Worm (Caenorhabditis elegans) whole organism, L1 larva: ENCODE results near the gene M18.3.

Experiments
- C16A3.4 ChIP-seq: fragments of 150-350 bp; optimal IDR thresholded peaks from 2 replicates; lab custom pipeline; 2014; ENCODE audit warnings: missing biosample characterization, missing genetic modification characterization
- F16B12.6 ChIP-seq: fragments of 150-350 bp; optimal IDR thresholded peaks from 2 replicates; lab custom pipeline; 2014; ENCODE audit warnings: missing biosample characterization, missing genetic modification characterization
- Y116A8C.19 ChIP-seq: sonication (generic microtip); optimal IDR thresholded peaks from 2 replicates; lab custom pipeline; 2016; ENCODE audit warnings: missing compliant biosample characterization, missing genetic modification characterization, borderline replicate concordance
- alr-1 ChIP-seq: fragments of 200-800 bp; sonication (Bioruptor generic); optimal IDR thresholded peaks from 2 replicates; lab custom pipeline; 2018; ENCODE audit warnings: borderline replicate concordance, mild to moderate bottlenecking, missing genetic modification characterization, missing compliant biosample characterization
- ama-1 ChIP-seq: fragments of 150-350 bp; optimal IDR thresholded peaks from 2 replicates; lab custom pipeline; 2014
- blmp-1 ChIP-seq: fragments of 150-350 bp; optimal IDR thresholded peaks from 2 replicates; lab custom pipeline; 2014; ENCODE audit warnings: missing biosample characterization, missing genetic modification characterization
- ceh-63 ChIP-seq: fragments of 200-800 bp; sonication (Bioruptor generic); optimal IDR thresholded peaks from 2 replicates; lab custom pipeline; 2018; ENCODE audit warnings: mild to moderate bottlenecking, missing genetic modification characterization, missing compliant biosample characterization
- ceh-82 ChIP-seq, 3 experiments: fragments of 150-350 bp in 1 of 3; sonication (generic microtip) in 2 of 3; optimal IDR thresholded peaks; 2 replicates each; lab custom pipeline; 2014 to 2017; ENCODE audit warnings: missing biosample characterization in 3 of 3, missing genetic modification characterization in 3 of 3
- ceh-88 ChIP-seq: fragments of 200-800 bp; sonication (Bioruptor generic); IDR thresholded peaks from 2 replicates; pipeline ENCODE4 v1.3.6; 2022; ENCODE audit warnings: missing genetic modification characterization, missing compliant biosample characterization
- ces-1 ChIP-seq: fragments of 150-350 bp; optimal IDR thresholded peaks from 2 replicates; lab custom pipeline; 2014; ENCODE audit warnings: missing biosample characterization, missing genetic modification reagents, missing genetic modification characterization
- dpl-1 ChIP-seq, 3 experiments: fragments of 150-350 bp in 2 of 3; sonication (generic microtip) in 1 of 3; optimal IDR thresholded peaks; 2 replicates each; lab custom pipeline; 2014 to 2017; ENCODE audit warnings: missing biosample characterization in 3 of 3, missing genetic modification characterization in 3 of 3, missing genetic modification reagents in 3 of 3
- efl-1 ChIP-seq, 4 experiments: fragments of 150-350 bp; optimal IDR thresholded peaks in 3 of 4; peaks in 1 of 4; 1 replicate in 1 of 4; 2 replicates in 3 of 4; lab custom pipeline; 2014; ENCODE audit warnings: missing biosample characterization in 2 of 4, missing genetic modification characterization in 2 of 4, missing genetic modification reagents in 2 of 4
- elt-2 ChIP-seq: sonication (generic microtip); optimal IDR thresholded peaks from 2 replicates; lab custom pipeline; 2016; ENCODE audit warnings: missing genetic modification characterization, mild to moderate bottlenecking, inconsistent platforms, missing compliant biosample characterization, missing genetic modification reagents
- ets-5 ChIP-seq: fragments of 200-800 bp; sonication (Bioruptor generic); IDR thresholded peaks from 2 replicates; pipeline ENCODE4 v1.3.6; 2022; ENCODE audit warnings: missing genetic modification characterization, missing compliant biosample characterization
- fkh-10 ChIP-seq: sonication (generic microtip); optimal IDR thresholded peaks from 2 replicates; lab custom pipeline; 2017; ENCODE audit warnings: missing biosample characterization, missing genetic modification reagents, missing genetic modification characterization
- fkh-4 ChIP-seq: sonication (generic microtip); optimal IDR thresholded peaks from 2 replicates; lab custom pipeline; 2016; ENCODE audit warnings: missing compliant biosample characterization, missing genetic modification characterization, borderline replicate concordance
- grh-1 ChIP-seq: fragments of 200-800 bp; sonication (Bioruptor generic); IDR thresholded peaks from 2 replicates; pipeline ENCODE4 v1.3.6; 2022; ENCODE audit warnings: missing genetic modification reagents, missing genetic modification characterization, missing compliant biosample characterization
- hlh-17 ChIP-seq: fragments of 200-800 bp; sonication (Bioruptor generic); optimal IDR thresholded peaks from 2 replicates; lab custom pipeline; 2018; ENCODE audit warnings: missing genetic modification characterization, mild to moderate bottlenecking, missing compliant biosample characterization, moderate library complexity, borderline replicate concordance
- hlh-4 ChIP-seq: sonication (generic microtip); optimal IDR thresholded peaks from 2 replicates; lab custom pipeline; 2016; ENCODE audit warnings: mild to moderate bottlenecking, missing genetic modification characterization, missing compliant biosample characterization
- hpl-2 ChIP-seq: fragments of 150-350 bp; optimal IDR thresholded peaks from 2 replicates; lab custom pipeline; 2014; ENCODE audit warnings: missing biosample characterization, missing genetic modification reagents, missing genetic modification characterization
- lin-13 ChIP-seq: fragments of 150-350 bp; optimal IDR thresholded peaks from 2 replicates; lab custom pipeline; 2014; ENCODE audit warnings: missing biosample characterization, missing genetic modification reagents, missing genetic modification characterization
- lin-15B ChIP-seq: fragments of 150-350 bp; sonication (generic microtip); optimal IDR thresholded peaks from 3 replicates; lab custom pipeline; 2014; ENCODE audit warnings: missing biosample characterization, missing genetic modification characterization
- lin-35 ChIP-seq, 2 experiments: fragments of 150-350 bp; optimal IDR thresholded peaks; 2 replicates each; lab custom pipeline; 2014; ENCODE audit warnings: missing biosample characterization in 2 of 2, missing genetic modification characterization in 2 of 2, missing genetic modification reagents in 2 of 2
- lin-39 ChIP-seq: fragments of 150-350 bp; optimal IDR thresholded peaks from 2 replicates; lab custom pipeline; 2014; ENCODE audit warnings: missing biosample characterization, missing genetic modification reagents, missing genetic modification characterization
- lsy-2 ChIP-seq, 2 experiments: fragments of 150-350 bp; optimal IDR thresholded peaks; 2 replicates each; lab custom pipeline; 2014; ENCODE audit warnings: missing biosample characterization in 2 of 2, missing genetic modification characterization in 2 of 2
- mab-9 ChIP-seq: fragments of 200-800 bp; sonication (Bioruptor generic); IDR thresholded peaks from 2 replicates; pipeline ENCODE4 v1.3.6; 2022; ENCODE audit warnings: missing genetic modification reagents, missing genetic modification characterization, missing compliant biosample characterization
- mep-1 ChIP-seq: fragments of 150-350 bp; optimal IDR thresholded peaks from 2 replicates; lab custom pipeline; 2014; ENCODE audit warnings: missing biosample characterization, missing genetic modification characterization
- nhr-12 ChIP-seq: sonication (generic microtip); optimal IDR thresholded peaks from 2 replicates; lab custom pipeline; 2017; ENCODE audit warnings: missing biosample characterization, missing genetic modification characterization
- nhr-237 ChIP-seq: fragments of 150-350 bp; optimal IDR thresholded peaks from 2 replicates; lab custom pipeline; 2014; ENCODE audit warnings: missing biosample characterization, missing genetic modification characterization
- nhr-71 ChIP-seq: sonication (generic microtip); optimal IDR thresholded peaks from 2 replicates; lab custom pipeline; 2016; ENCODE audit warnings: mild to moderate bottlenecking, missing genetic modification characterization, moderate library complexity, missing compliant biosample characterization
- nhr-76 ChIP-seq: sonication (generic microtip); optimal IDR thresholded peaks from 2 replicates; lab custom pipeline; 2017; ENCODE audit warnings: missing biosample characterization, missing genetic modification characterization
- nhr-85 ChIP-seq: sonication (generic microtip); peaks from one replicate; lab custom pipeline; 2016; ENCODE audit warnings: missing genetic modification characterization, inconsistent platforms, missing compliant biosample characterization
- pag-3 ChIP-seq: sonication (generic microtip); optimal IDR thresholded peaks from 2 replicates; lab custom pipeline; 2017; ENCODE audit warnings: missing genetic modification characterization, mild to moderate bottlenecking, missing compliant biosample characterization, antibody characterized with exemption, borderline replicate concordance; ENCODE audit not compliant: insufficient read depth
- pqm-1 ChIP-seq: sonication (generic microtip); optimal IDR thresholded peaks from 3 replicates; lab custom pipeline; 2017; ENCODE audit warnings: missing biosample characterization, missing genetic modification characterization
- skn-1 ChIP-seq: fragments of 150-350 bp; optimal IDR thresholded peaks from 2 replicates; lab custom pipeline; 2014; ENCODE audit warnings: missing biosample characterization, missing genetic modification characterization
- snu-23 ChIP-seq: sonication (generic microtip); optimal IDR thresholded peaks from 2 replicates; lab custom pipeline; 2016; ENCODE audit warnings: missing genetic modification characterization, missing compliant biosample characterization
- sup-37 ChIP-seq: fragments of 200-800 bp; sonication (Bioruptor generic); optimal IDR thresholded peaks from 2 replicates; lab custom pipeline; 2018; ENCODE audit warnings: mild to moderate bottlenecking, missing genetic modification characterization, missing compliant biosample characterization
- tlp-1 ChIP-seq: fragments of 150-350 bp; optimal IDR thresholded peaks from 2 replicates; lab custom pipeline; 2014; ENCODE audit warnings: missing biosample characterization, missing genetic modification characterization
- unc-130 ChIP-seq: fragments of 150-350 bp; optimal IDR thresholded peaks from 2 replicates; lab custom pipeline; 2017; ENCODE audit warnings: missing biosample characterization, missing genetic modification characterization, inconsistent platforms
- unc-30 ChIP-seq: sonication (generic microtip); optimal IDR thresholded peaks from 2 replicates; lab custom pipeline; 2017; ENCODE audit warnings: missing biosample characterization, missing genetic modification characterization
- unc-62 ChIP-seq: fragments of 150-350 bp; optimal IDR thresholded peaks from 2 replicates; lab custom pipeline; 2014; ENCODE audit warnings: missing biosample characterization, missing genetic modification reagents, missing genetic modification characterization
- unc-86 ChIP-seq: sonication (generic microtip); optimal IDR thresholded peaks from 2 replicates; lab custom pipeline; 2016; ENCODE audit warnings: missing genetic modification characterization, missing compliant biosample characterization
- vab-15 ChIP-seq: sonication (generic microtip); optimal IDR thresholded peaks from 2 replicates; lab custom pipeline; 2017; ENCODE audit warnings: missing genotype, mild to moderate bottlenecking, missing genetic modification characterization, missing compliant biosample characterization
- xbp-1 ChIP-seq: sonication (generic microtip); optimal IDR thresholded peaks from 2 replicates; lab custom pipeline; 2016; ENCODE audit warnings: missing genetic modification characterization, missing compliant biosample characterization
- zag-1 ChIP-seq: fragments of 150-350 bp; optimal IDR thresholded peaks from 2 replicates; lab custom pipeline; 2014; ENCODE audit warnings: missing biosample characterization, missing genetic modification characterization
- ztf-11 ChIP-seq, 2 experiments: sonication (generic microtip); optimal IDR thresholded peaks; 2 replicates each; lab custom pipeline; 2016 to 2017; ENCODE audit warnings: missing genetic modification characterization in 2 of 2, missing biosample characterization in 1 of 2, missing compliant biosample characterization in 1 of 2
- ztf-4 ChIP-seq: fragments of 150-350 bp; optimal IDR thresholded peaks from 2 replicates; lab custom pipeline; 2014; ENCODE audit warnings: missing biosample characterization, missing genetic modification characterization

Gene M18.3

DNA sequence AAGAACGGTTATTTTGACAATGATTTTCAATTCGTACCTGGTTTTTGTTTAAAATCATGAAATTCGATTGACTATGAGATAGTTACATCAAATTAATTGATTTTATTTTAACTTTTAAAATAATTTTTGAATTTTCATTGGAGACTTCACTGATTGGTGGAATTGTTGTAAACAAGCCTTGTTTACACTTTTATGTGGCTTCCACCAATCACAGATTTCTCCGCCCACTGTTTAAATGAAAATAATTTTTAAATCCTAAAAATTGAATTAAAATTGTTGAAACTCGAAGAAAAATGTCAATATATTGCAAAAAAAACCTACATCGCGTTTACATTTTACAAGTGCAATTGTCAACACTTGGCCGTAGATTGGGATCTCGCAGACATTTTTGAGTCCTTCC is 14.9 kb downstream of the M18.3 start:
- TF ChIP-seq lin-39 (no peak), efl-1 (optimal IDR thresholded peaks at IDR 0.05; lab: Kevin White, UChicago) (no peak), efl-1 (GFP tag; optimal IDR thresholded peaks at IDR 0.05 in 1 of 2; lab: Kevin White, UChicago) (peak in 1 of 2 experiments; percentile 38), hpl-2 (no peak), unc-30 (tag; lab: Kevin White, UChicago) (no peak)

DNA sequence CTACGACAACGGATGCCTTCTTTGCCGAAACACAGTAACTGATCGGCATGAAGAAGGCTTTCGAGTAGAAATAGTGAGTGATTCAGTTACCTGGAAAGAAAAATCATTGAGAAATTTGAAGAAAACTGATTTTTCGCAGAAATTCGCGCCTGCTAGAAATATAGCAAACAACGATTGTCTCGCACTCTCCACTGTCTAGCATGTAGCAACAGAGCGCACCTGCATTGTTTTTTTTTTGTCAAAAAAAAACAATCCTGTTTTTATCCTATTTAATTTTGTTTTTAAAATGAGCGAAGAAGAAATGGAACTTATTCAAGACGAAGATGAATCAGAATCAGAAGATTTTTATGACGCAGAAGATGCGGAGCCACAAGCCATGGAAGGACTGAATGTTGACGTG is 15.4 kb downstream of the M18.3 start, which contains the start of the genes ddb-1 and M18.6:
Gene ddb-1 (minus strand): TSS at position 90 of the 400 bp plus-strand sequence.
Gene M18.6 (plus strand): TSS at position 235 of the 400 bp plus-strand sequence.
- TF ChIP-seq nhr-71 (peak; percentile 24), lin-13 (GFP tag; lab: Kevin White, UChicago) (peak; percentile 2), efl-1 (optimal IDR thresholded peaks at IDR 0.05; lab: Kevin White, UChicago) (peak; percentile 36 to 54), efl-1 (GFP tag; optimal IDR thresholded peaks at IDR 0.05 in 1 of 2; lab: Kevin White, UChicago) (peak; percentile 56 to 92), skn-1 (peak; percentile 16), zag-1 (no peak), nhr-12 (no peak), ceh-82 (tag; optimal IDR thresholded peaks at IDR 0.05; lab: Kevin White, UChicago) (peak in 2 of 3 experiments; percentile 28 to 38), mep-1 (tag; lab: Kevin White, UChicago) (peak; percentile 65), nhr-76 (tag; lab: Kevin White, UChicago) (no peak), pag-3 (no peak), hlh-4 (tag; lab: Kevin White, UChicago) (no peak), unc-130 (tag; lab: Kevin White, UChicago) (no peak), mab-9 (GFP tag; lab: Robert Waterston, UW) (no peak), grh-1 (GFP tag; lab: Robert Waterston, UW) (no peak), unc-30 (tag; lab: Kevin White, UChicago) (no peak), ztf-4 (tag; lab: Kevin White, UChicago) (no peak), lsy-2 (tag; optimal IDR thresholded peaks at IDR 0.05; lab: Kevin White, UChicago) (peak in 1 of 2 experiments; percentile 69), dpl-1 (GFP tag; optimal IDR thresholded peaks at IDR 0.05; lab: Kevin White, UChicago) (peak in 2 of 3 experiments; percentile 33 to 57), lin-35 (GFP tag; optimal IDR thresholded peaks at IDR 0.05; lab: Kevin White, UChicago) (peak; percentile 47 to 69), snu-23 (peak; percentile 20), alr-1 (tag; lab: Kevin White, UChicago) (no peak), blmp-1 (tag; lab: Kevin White, UChicago) (peak; percentile 53), F16B12.6 (tag; lab: Kevin White, UChicago) (peak; percentile 2), C16A3.4 (peak; percentile 51), vab-15 (tag; lab: Kevin White, UChicago) (no peak), lin-15B (tag; lab: Kevin White, UChicago) (peak; percentile 16), elt-2 (no peak), hlh-17 (GFP tag; lab: Kevin White, UChicago) (no peak)

DNA sequence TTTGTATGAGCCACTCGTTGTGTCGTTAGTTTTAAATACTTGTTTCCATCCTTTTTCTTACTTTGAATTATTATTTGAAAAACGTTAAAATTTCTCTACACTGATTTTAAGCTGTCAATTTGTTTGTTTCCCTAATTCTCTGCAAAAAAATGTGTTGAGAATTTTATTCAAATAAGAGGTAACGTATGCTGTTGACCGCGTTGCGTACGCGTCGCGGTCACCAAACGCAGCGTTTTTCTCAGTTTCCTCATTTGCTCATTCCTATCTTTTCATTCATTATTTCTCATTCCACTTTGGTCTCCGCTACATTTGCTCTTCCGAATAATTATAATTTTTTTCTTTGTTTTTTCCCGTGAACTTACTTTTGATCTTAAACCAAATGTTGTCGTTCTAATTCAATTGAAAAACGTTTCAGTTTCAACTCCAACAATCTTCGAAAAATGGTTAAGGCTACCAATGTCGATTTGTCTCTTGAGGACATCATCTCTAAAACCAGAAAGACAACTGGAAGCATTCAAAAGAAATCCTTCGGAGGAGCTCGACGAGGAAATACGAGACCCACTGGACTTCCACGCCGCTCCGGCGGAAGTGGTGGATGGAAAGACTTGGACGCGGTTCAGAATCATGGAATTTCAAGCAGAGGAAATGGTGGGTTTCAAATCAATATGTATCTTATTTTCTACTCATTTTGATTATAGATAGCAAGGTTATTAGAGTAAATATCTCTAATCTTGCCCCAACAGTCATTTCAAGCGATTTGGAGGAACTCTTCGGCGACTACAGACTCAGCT is 17.4 kb downstream of the M18.3 start, which contains the start of gene aly-3:
Gene aly-3 (plus strand): TSS at position 409 of the 791 bp plus-strand sequence.
- TF ChIP-seq sup-37 (GFP tag; lab: Kevin White, UChicago) (no peak), pqm-1 (tag; lab: Kevin White, UChicago) (no peak), ceh-88 (GFP tag; lab: Robert Waterston, UW) (no peak), ceh-63 (GFP tag; lab: Kevin White, UChicago) (no peak), efl-1 (optimal IDR thresholded peaks at IDR 0.05; lab: Kevin White, UChicago) (peak in 1 of 2 experiments; percentile 7), efl-1 (GFP tag; optimal IDR thresholded peaks at IDR 0.05 in 1 of 2; lab: Kevin White, UChicago) (peak in 1 of 2 experiments; percentile 35), fkh-4 (tag; lab: Kevin White, UChicago) (no peak), unc-62 (GFP tag; lab: Kevin White, UChicago) (no peak), Y116A8C.19 (tag; lab: Kevin White, UChicago) (no peak), fkh-10 (GFP tag; lab: Kevin White, UChicago) (no peak), ets-5 (no peak), pag-3 (no peak), nhr-85 (tag; lab: Kevin White, UChicago) (no peak), ama-1 (lab: Kevin White, UChicago) (peak; percentile 21), lsy-2 (tag; optimal IDR thresholded peaks at IDR 0.05; lab: Kevin White, UChicago) (peak; percentile 8 to 54), nhr-12 (no peak), nhr-237 (tag; lab: Kevin White, UChicago) (no peak), ztf-11 (tag; optimal IDR thresholded peaks at IDR 0.05; lab: Kevin White, UChicago) (no peak), xbp-1 (tag; lab: Kevin White, UChicago) (no peak), unc-86 (tag; lab: Kevin White, UChicago) (no peak), snu-23 (peak; percentile 22), hlh-17 (GFP tag; lab: Kevin White, UChicago) (no peak), ces-1 (GFP tag; lab: Kevin White, UChicago) (no peak), tlp-1 (no peak)
